Fruit fly (Drosophila melanogaster) whole organism, embryonic: ENCODE results near the gene AP-1sigma.

Experiments
- CG1024 ChIP-seq: fragments of 200-800 bp; sonication (Bioruptor generic); IDR thresholded peaks from 2 replicates; pipeline ENCODE4 v1.3.6; 2022; ENCODE audit warnings: missing biosample characterization, missing genetic modification characterization
- CG10543 ChIP-seq: fragments of 200-800 bp; sonication (Bioruptor generic); optimal IDR thresholded peaks from 3 replicates; lab custom pipeline; 2017; ENCODE audit warnings: missing biosample characterization, mild to moderate bottlenecking, missing genetic modification characterization, moderate library complexity
- CG11504 ChIP-seq: fragments of 200-800 bp; sonication (Bioruptor generic); optimal IDR thresholded peaks from 3 replicates; lab custom pipeline; 2019; ENCODE audit warnings: missing biosample characterization, mild to moderate bottlenecking, missing genetic modification characterization, moderate library complexity
- CG1233 ChIP-seq: fragments of 200-800 bp; sonication (Bioruptor generic); optimal IDR thresholded peaks from 4 replicates; lab custom pipeline; 2018; ENCODE audit warnings: missing biosample characterization, mild to moderate bottlenecking, missing genetic modification characterization
- CG14710 ChIP-seq: fragments of 200-800 bp; sonication (Bioruptor generic); optimal IDR thresholded peaks from 3 replicates; lab custom pipeline; 2019; ENCODE audit warnings: missing biosample characterization, mild to moderate bottlenecking, missing genetic modification characterization, moderate library complexity
- CG14860 ChIP-seq: fragments of 200-800 bp; sonication (Bioruptor generic); IDR thresholded peaks from 3 replicates; pipeline ENCODE4 v1.3.6; 2022; ENCODE audit warnings: missing biosample characterization, missing genetic modification characterization; ENCODE audit not compliant: partially characterized antibody
- CG16813 ChIP-seq: fragments of 200-800 bp; sonication (Bioruptor generic); IDR thresholded peaks from 3 replicates; pipeline ENCODE4 v1.3.6; 2022; ENCODE audit warnings: missing biosample characterization, missing genetic modification characterization; ENCODE audit not compliant: partially characterized antibody
- CG18262 ChIP-seq: fragments of 200-800 bp; optimal IDR thresholded peaks from 3 replicates; lab custom pipeline; 2019; ENCODE audit warnings: missing biosample characterization, mild to moderate bottlenecking, missing genetic modification characterization, moderate library complexity
- CG2202 ChIP-seq: fragments of 200-800 bp; sonication (Bioruptor generic); optimal IDR thresholded peaks from 2 replicates; lab custom pipeline; 2018; ENCODE audit warnings: missing biosample characterization, mild to moderate bottlenecking, missing genetic modification characterization
- CG2712 ChIP-seq: fragments of 200-800 bp; optimal IDR thresholded peaks from 3 replicates; lab custom pipeline; 2019; ENCODE audit warnings: missing biosample characterization, mild to moderate bottlenecking, missing genetic modification characterization, moderate library complexity
- CG31365 ChIP-seq: fragments of 200-800 bp; sonication (Bioruptor generic); optimal IDR thresholded peaks from 2 replicates; lab custom pipeline; 2018; ENCODE audit warnings: missing biosample characterization, mild to moderate bottlenecking, missing genetic modification characterization
- CG33213 ChIP-seq: fragments of 200-800 bp; sonication (Bioruptor generic); optimal IDR thresholded peaks from 3 replicates; lab custom pipeline; 2016; ENCODE audit warnings: missing biosample characterization, missing genetic modification characterization
- CG33557 ChIP-seq: fragments of 200-800 bp; sonication (Bioruptor generic); optimal IDR thresholded peaks from 2 replicates; lab custom pipeline; 2019; ENCODE audit warnings: missing biosample characterization, mild to moderate bottlenecking, missing genetic modification characterization, moderate library complexity
- CG3407 ChIP-seq: fragments of 200-800 bp; sonication (Bioruptor generic); optimal IDR thresholded peaks from 2 replicates; lab custom pipeline; 2018; ENCODE audit warnings: missing biosample characterization, mild to moderate bottlenecking, missing genetic modification characterization
- CG34376 ChIP-seq: fragments of 200-800 bp; sonication (Bioruptor generic); optimal IDR thresholded peaks from 2 replicates; lab custom pipeline; 2018; ENCODE audit warnings: missing biosample characterization, mild to moderate bottlenecking, missing genetic modification characterization
- CG4360 ChIP-seq: fragments of 200-800 bp; sonication (Bioruptor generic); IDR thresholded peaks from 2 replicates; pipeline ENCODE4 v1.3.6; 2022; ENCODE audit warnings: missing biosample characterization, missing genetic modification characterization
- CG5953 ChIP-seq: fragments of 200-800 bp; sonication (Bioruptor generic); IDR thresholded peaks from 2 replicates; pipeline ENCODE4 v1.3.6; 2022; ENCODE audit warnings: missing biosample characterization, missing genetic modification characterization
- CG7372 ChIP-seq: fragments of 200-800 bp; sonication (Bioruptor generic); IDR thresholded peaks from 2 replicates; pipeline ENCODE4 v1.3.6; 2022; ENCODE audit warnings: missing biosample characterization, missing genetic modification characterization
- CG7556 ChIP-seq: fragments of 200-800 bp; sonication (Bioruptor generic); optimal IDR thresholded peaks from 2 replicates; lab custom pipeline; 2017; ENCODE audit warnings: missing biosample characterization, mild to moderate bottlenecking, missing genetic modification characterization
- CG7963 ChIP-seq: fragments of 200-800 bp; sonication (Bioruptor generic); IDR thresholded peaks from 3 replicates; pipeline ENCODE4 v1.3.6; 2022; ENCODE audit warnings: missing biosample characterization, missing genetic modification characterization; ENCODE audit not compliant: partially characterized antibody
- D19B ChIP-seq: fragments of 200-800 bp; sonication (Bioruptor generic); optimal IDR thresholded peaks from 2 replicates; lab custom pipeline; 2017; ENCODE audit warnings: missing biosample characterization, mild to moderate bottlenecking, missing genetic modification characterization
- Deaf1 ChIP-seq: fragments of 200-800 bp; optimal IDR thresholded peaks from 3 replicates; lab custom pipeline; 2019; ENCODE audit warnings: missing biosample characterization, mild to moderate bottlenecking, missing genetic modification characterization, moderate library complexity
- Dfd ChIP-seq, 2 experiments: fragments of >200 bp; optimal IDR thresholded peaks; 2 replicates each; lab custom pipeline; 2017; ENCODE audit warnings: missing biosample characterization in 2 of 2, missing genetic modification characterization in 2 of 2
- Dp ChIP-seq: fragments of 200-800 bp; sonication (Bioruptor generic); optimal IDR thresholded peaks from 2 replicates; lab custom pipeline; 2018; ENCODE audit warnings: missing biosample characterization, mild to moderate bottlenecking, missing genetic modification characterization, moderate library complexity
- E2f1 ChIP-seq: fragments of 200-800 bp; sonication (Bioruptor generic); IDR thresholded peaks from 2 replicates; pipeline ENCODE4 v1.3.6; 2022; ENCODE audit warnings: missing biosample characterization, missing genetic modification characterization
- Eip74EF ChIP-seq, 2 experiments: fragments of 200-800 bp in 1 of 2; fragments of >200 bp in 1 of 2; sonication (Bioruptor generic) in 1 of 2; optimal IDR thresholded peaks; 2 replicates each; lab custom pipeline; 2017 to 2019; ENCODE audit warnings: missing biosample characterization in 2 of 2, missing genetic modification characterization in 2 of 2, mild to moderate bottlenecking in 1 of 2, moderate library complexity in 1 of 2
- Elba2 ChIP-seq: fragments of 200-800 bp; sonication (Bioruptor generic); optimal IDR thresholded peaks from 3 replicates; lab custom pipeline; 2016; ENCODE audit warnings: missing biosample characterization, missing genetic modification characterization
- Ets97D ChIP-seq: fragments of 200-800 bp; sonication (Bioruptor generic); optimal IDR thresholded peaks from 3 replicates; lab custom pipeline; 2016; ENCODE audit warnings: missing biosample characterization, missing genetic modification characterization
- Hr39 ChIP-seq: fragments of >200 bp; optimal IDR thresholded peaks from 2 replicates; lab custom pipeline; 2017
- Med ChIP-seq: fragments of 200-800 bp; sonication (Bioruptor generic); peaks from one replicate; lab custom pipeline; 2016; ENCODE audit warnings: missing biosample characterization, missing genetic modification characterization, mild to moderate bottlenecking, inconsistent platforms, moderate library complexity
- NC2β ChIP-seq: fragments of 200-800 bp; sonication (Bioruptor generic); optimal IDR thresholded peaks from 2 replicates; lab custom pipeline; 2016; ENCODE audit warnings: missing biosample characterization, missing genetic modification characterization
- TFAM ChIP-seq: fragments of 200-800 bp; sonication (Bioruptor generic); optimal IDR thresholded peaks from 2 replicates; lab custom pipeline; 2017; ENCODE audit warnings: missing biosample characterization, missing genetic modification characterization, inconsistent platforms
- Taf1 ChIP-seq: fragments of 200-800 bp; sonication (Bioruptor generic); IDR thresholded peaks from 2 replicates; pipeline ENCODE4 v1.3.6; 2022; ENCODE audit warnings: missing biosample characterization, missing genetic modification characterization
- Usf ChIP-seq: fragments of 200-800 bp; sonication (Bioruptor generic); optimal IDR thresholded peaks from 2 replicates; lab custom pipeline; 2017; ENCODE audit warnings: missing genotype, missing biosample characterization, missing genetic modification characterization
- Xrp1 ChIP-seq: fragments of 200-800 bp; sonication (Bioruptor generic); IDR thresholded peaks from 2 replicates; pipeline ENCODE4 v1.3.6; 2022; ENCODE audit warnings: missing biosample characterization, missing genetic modification characterization
- bab2 ChIP-seq: fragments of 200-800 bp; sonication (Bioruptor generic); optimal IDR thresholded peaks from 2 replicates; lab custom pipeline; 2016; ENCODE audit warnings: missing biosample characterization, missing genetic modification characterization
- crol ChIP-seq: fragments of 200-800 bp; sonication (Bioruptor generic); IDR thresholded peaks from 2 replicates; pipeline ENCODE4 v1.3.6; 2022; ENCODE audit warnings: missing biosample characterization, missing genetic modification characterization
- dan ChIP-seq: fragments of 200-800 bp; sonication (Bioruptor generic); IDR thresholded peaks from 2 replicates; pipeline ENCODE4 v1.3.6; 2022; ENCODE audit warnings: missing biosample characterization, missing genetic modification characterization
- dimm ChIP-seq: fragments of 200-800 bp; sonication (Bioruptor generic); IDR thresholded peaks from 2 replicates; pipeline ENCODE4 v1.3.6; 2022; ENCODE audit warnings: missing biosample characterization, missing genetic modification characterization
- ftz-f1 ChIP-seq: fragments of 200-800 bp; sonication (Bioruptor generic); optimal IDR thresholded peaks from 2 replicates; lab custom pipeline; 2016; ENCODE audit warnings: missing biosample characterization, missing genetic modification characterization
- ken ChIP-seq: fragments of 200-800 bp; sonication (Bioruptor generic); IDR thresholded peaks from 3 replicates; pipeline ENCODE4 v1.3.6; 2022; ENCODE audit warnings: missing biosample characterization, missing genetic modification characterization
- lola ChIP-seq, 3 experiments: fragments of >200 bp in 2 of 3; fragments of 200-800 bp in 1 of 3; sonication (Bioruptor generic) in 1 of 3; optimal IDR thresholded peaks; 2 replicates each; lab custom pipeline; 2017 to 2019; ENCODE audit warnings: missing biosample characterization in 3 of 3, missing genetic modification characterization in 3 of 3, mild to moderate bottlenecking in 1 of 3, moderate library complexity in 1 of 3
- rib ChIP-seq: fragments of 200-800 bp; sonication (Bioruptor generic); IDR thresholded peaks from 2 replicates; pipeline ENCODE4 v1.3.6; 2022; ENCODE audit warnings: missing biosample characterization, missing genetic modification characterization
- sim ChIP-seq: fragments of 200-800 bp; sonication (Bioruptor generic); IDR thresholded peaks from 2 replicates; pipeline ENCODE4 v1.3.6; 2022; ENCODE audit warnings: missing biosample characterization, missing genetic modification characterization
- slbo ChIP-seq: fragments of 200-800 bp; sonication (Bioruptor generic); IDR thresholded peaks from 2 replicates; pipeline ENCODE4 v1.3.6; 2022; ENCODE audit warnings: missing biosample characterization, missing genetic modification characterization
- so ChIP-seq: fragments of 200-800 bp; sonication (Bioruptor generic); IDR thresholded peaks from 3 replicates; pipeline ENCODE4 v1.3.6; 2022; ENCODE audit warnings: missing biosample characterization, missing genetic modification characterization
- trh ChIP-seq: fragments of 200-800 bp; sonication (Bioruptor generic); optimal IDR thresholded peaks from 2 replicates; lab custom pipeline; 2016; ENCODE audit warnings: missing biosample characterization, missing genetic modification characterization
- twi ChIP-seq: fragments of 200-800 bp; optimal IDR thresholded peaks from 2 replicates; lab custom pipeline; 2019; ENCODE audit warnings: missing biosample characterization, mild to moderate bottlenecking, missing genetic modification characterization, moderate library complexity

Gene AP-1sigma

dm6 chr3R:23920387-23920786 is 38.1 kb upstream of the AP-1sigma start:
- TF ChIP-seq trh (no peak), Dfd (GFP tag; optimal IDR thresholded peaks at IDR 0.05; lab: Kevin White, UChicago) (peak in 1 of 2 experiments; percentile 75), Med (GFP tag; lab: Kevin White, UChicago) (peak; percentile 8), CG11504 (tag; lab: Kevin White, UChicago) (peak; percentile 7), CG16813 (GFP tag; lab: Robert Waterston, UW) (0 out of 3 replicates have a peak, but pooled peaks have one; percentile 14), twi (tag; lab: Kevin White, UChicago) (peak; percentile 19), D19B (GFP tag; lab: Kevin White, UChicago) (no peak)
- TF ChIP-seq, all 482 proteins: peak for 5

DNA sequence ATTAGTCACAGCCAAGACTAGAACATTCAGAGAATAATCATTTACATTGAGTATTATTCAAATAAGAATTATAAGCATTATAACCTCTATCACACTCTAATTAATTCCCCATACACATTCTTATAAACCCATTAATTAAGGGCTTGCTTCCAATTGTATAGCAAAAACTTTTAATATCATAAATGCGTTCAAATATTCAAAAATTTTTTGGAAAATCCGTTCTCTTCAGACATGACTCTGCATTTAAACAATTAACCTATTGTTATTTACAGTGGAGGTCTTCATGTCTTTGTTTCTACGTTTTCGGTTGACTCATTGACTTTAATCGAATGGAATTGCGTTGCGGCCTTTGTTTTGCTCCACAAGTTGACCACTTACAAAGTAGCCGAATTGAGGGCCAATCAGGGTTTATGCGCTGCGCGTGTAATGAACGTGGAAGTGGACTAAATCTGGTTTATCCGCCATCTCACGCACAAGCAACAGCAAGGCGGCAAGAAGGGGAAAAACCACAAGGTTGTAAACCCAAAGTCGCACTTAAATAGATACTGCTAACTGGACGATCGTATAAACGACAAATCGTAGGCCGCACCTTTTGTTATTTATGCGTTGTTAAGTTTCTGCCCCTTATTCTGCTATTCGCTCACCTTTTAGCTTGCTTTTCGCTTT is 37.4 kb upstream of the AP-1sigma start:
- peak; percentile 67; the same call in 1 of the 2 replicates for TF ChIP-seq Taf1 (GFP tag; lab: Robert Waterston, UW)
- TF ChIP-seq TFAM (GFP tag; lab: Kevin White, UChicago), result no peak
- no peak for TF ChIP-seq CG7963 (GFP tag; lab: Robert Waterston, UW)
- peak in 1 of 2 experiments; percentile 65 for TF ChIP-seq Eip74EF (GFP tag; optimal IDR thresholded peaks at IDR 0.05; lab: Kevin White, UChicago)
- peak; percentile 83 for TF ChIP-seq CG10543 (GFP tag; lab: Kevin White, UChicago)
- TF ChIP-seq CG14860 (GFP tag; lab: Robert Waterston, UW), result no peak
- peak; percentile 56; the same call in 1 of the 2 replicates for TF ChIP-seq E2f1 (GFP tag; lab: Robert Waterston, UW)
- TF ChIP-seq CG7556 (GFP tag; lab: Kevin White, UChicago), result no peak
- peak; percentile 87 for TF ChIP-seq slbo (GFP tag; lab: Robert Waterston, UW)
- no peak for TF ChIP-seq bab2 (GFP tag; lab: Kevin White, UChicago)
- no peak for TF ChIP-seq CG2712
- TF ChIP-seq CG4360 (GFP tag; lab: Robert Waterston, UW), result no peak
- no peak for TF ChIP-seq CG33557
- TF ChIP-seq Hr39 (lab: Kevin White, UChicago), result no peak
- TF ChIP-seq Ets97D (GFP tag; lab: Kevin White, UChicago), result no peak
- no peak for TF ChIP-seq dan
- peak; percentile 7 for TF ChIP-seq NC2β
- no peak for TF ChIP-seq CG33213 (GFP tag; lab: Kevin White, UChicago)
- TF ChIP-seq CG3407 (GFP tag; lab: Kevin White, UChicago), result no peak
- TF ChIP-seq so (GFP tag; lab: Robert Waterston, UW), result peak; percentile 80
- peak; percentile 29; the same call in 1 of the 2 replicates for TF ChIP-seq CG7372 (GFP tag; lab: Robert Waterston, UW)
- peak; percentile 28 for TF ChIP-seq CG31365 (tag; lab: Kevin White, UChicago)
- TF ChIP-seq CG2202 (tag; lab: Kevin White, UChicago), result no peak
- TF ChIP-seq rib, result peak; percentile 93
- no peak for TF ChIP-seq lola (GFP tag; optimal IDR thresholded peaks at IDR 0.05; lab: Kevin White, UChicago)
- TF ChIP-seq CG1233, result peak; percentile 20
- TF ChIP-seq Dp (GFP tag; lab: Kevin White, UChicago), result no peak
- no peak; the same call in 1 of the 2 replicates for TF ChIP-seq sim
- TF ChIP-seq CG14710 (tag; lab: Kevin White, UChicago), result no peak
- peak; percentile 27; the same call in 1 of the 2 replicates for TF ChIP-seq Xrp1 (GFP tag; lab: Robert Waterston, UW)
- TF ChIP-seq CG5953 (GFP tag; lab: Robert Waterston, UW), result 0 out of 2 replicates have a peak, but pooled peaks have one; percentile 12
- no peak for TF ChIP-seq Usf (GFP tag; lab: Kevin White, UChicago)
- no peak for TF ChIP-seq CG18262 (tag; lab: Kevin White, UChicago)
- no peak for TF ChIP-seq CG1024 (GFP tag; lab: Robert Waterston, UW)
- peak; percentile 35 for TF ChIP-seq crol (GFP tag; lab: Robert Waterston, UW)
- TF ChIP-seq ftz-f1 (GFP tag; lab: Kevin White, UChicago), result peak; percentile 79
- no peak for TF ChIP-seq dimm (GFP tag; lab: Robert Waterston, UW)
- no peak for TF ChIP-seq Deaf1 (tag; lab: Kevin White, UChicago)
- TF ChIP-seq ken (GFP tag; lab: Robert Waterston, UW), result peak; percentile 66; the same call in 2 of the 3 replicates
- peak; percentile 55 for TF ChIP-seq CG34376 (GFP tag; lab: Kevin White, UChicago)
- no peak for TF ChIP-seq Elba2 (GFP tag; lab: Kevin White, UChicago)
